Worm (Caenorhabditis elegans) whole organism, L2 larva: Measurements from ENCODE around the gene ZC266.1.

Experiments used
- C34F6.9 ChIP-seq: fragments of 150-350 bp; optimal IDR thresholded peaks from 2 replicates; lab custom pipeline; 2014; ENCODE audit warnings: missing biosample characterization, missing genetic modification characterization
- F13H6.1 ChIP-seq: sonication (generic microtip); optimal IDR thresholded peaks from 2 replicates; lab custom pipeline; 2016; ENCODE audit warnings: missing genetic modification characterization, missing compliant biosample characterization
- R02D3.7 ChIP-seq: fragments of 150-350 bp; optimal IDR thresholded peaks from 2 replicates; lab custom pipeline; 2014; ENCODE audit warnings: missing biosample characterization, missing genetic modification characterization
- Y55F3AM.14 ChIP-seq: fragments of 200-800 bp; sonication (Bioruptor generic); optimal IDR thresholded peaks from 2 replicates; lab custom pipeline; 2018; ENCODE audit warnings: mild to moderate bottlenecking, missing genetic modification characterization, missing compliant biosample characterization
- ZK546.5 ChIP-seq: sonication (generic microtip); optimal IDR thresholded peaks from 2 replicates; lab custom pipeline; 2017; ENCODE audit warnings: missing biosample characterization, missing genetic modification characterization
- alr-1 ChIP-seq: fragments of 150-350 bp; optimal IDR thresholded peaks from 2 replicates; lab custom pipeline; 2014; ENCODE audit warnings: missing biosample characterization, missing genetic modification characterization
- ama-1 ChIP-seq: fragments of 150-350 bp; optimal IDR thresholded peaks from 2 replicates; lab custom pipeline; 2018; ENCODE audit warnings: inconsistent platforms
- blmp-1 ChIP-seq: sonication (generic microtip); optimal IDR thresholded peaks from 2 replicates; lab custom pipeline; 2017; ENCODE audit warnings: missing genetic modification characterization, mild to moderate bottlenecking, missing compliant biosample characterization, antibody characterized with exemption, moderate library complexity; ENCODE audit not compliant: insufficient read depth
- ceh-82 ChIP-seq: fragments of 150-350 bp; optimal IDR thresholded peaks from 2 replicates; lab custom pipeline; 2014; ENCODE audit warnings: missing biosample characterization, missing genetic modification characterization
- crh-2 ChIP-seq: sonication (generic microtip); optimal IDR thresholded peaks from 2 replicates; lab custom pipeline; 2017; ENCODE audit warnings: missing biosample characterization, missing genetic modification characterization
- dmd-4 ChIP-seq: sonication (generic microtip); optimal IDR thresholded peaks from 2 replicates; lab custom pipeline; 2017; ENCODE audit warnings: missing biosample characterization, missing genetic modification characterization
- egl-27 ChIP-seq: sonication (generic microtip); optimal IDR thresholded peaks from 3 replicates; lab custom pipeline; 2017; ENCODE audit warnings: missing biosample characterization, missing genetic modification reagents, missing genetic modification characterization
- elt-1 ChIP-seq: fragments of 150-350 bp; optimal IDR thresholded peaks from 2 replicates; lab custom pipeline; 2014; ENCODE audit warnings: missing biosample characterization, missing genetic modification characterization
- fos-1 ChIP-seq: fragments of 150-350 bp; optimal IDR thresholded peaks from 2 replicates; lab custom pipeline; 2014; ENCODE audit warnings: missing biosample characterization, missing genetic modification characterization
- gmeb-1 ChIP-seq: fragments of 150-350 bp; optimal IDR thresholded peaks from 2 replicates; lab custom pipeline; 2014; ENCODE audit warnings: missing biosample characterization, missing genetic modification characterization
- lin-11 ChIP-seq: fragments of 150-350 bp; sonication (generic microtip); optimal IDR thresholded peaks from 2 replicates; lab custom pipeline; 2014; ENCODE audit warnings: missing biosample characterization, missing genetic modification characterization, inconsistent platforms, mixed read lengths
- lin-13 ChIP-seq: fragments of 150-350 bp; optimal IDR thresholded peaks from 2 replicates; lab custom pipeline; 2014; ENCODE audit warnings: missing biosample characterization, missing genetic modification reagents, missing genetic modification characterization
- lin-39 ChIP-seq: fragments of 150-350 bp; optimal IDR thresholded peaks from 2 replicates; lab custom pipeline; 2014; ENCODE audit warnings: missing biosample characterization, missing genetic modification reagents, missing genetic modification characterization
- lsy-2 ChIP-seq, 2 experiments: fragments of 150-350 bp in 1 of 2; sonication (generic microtip) in 1 of 2; optimal IDR thresholded peaks; 2 replicates each; lab custom pipeline; 2014 to 2017; ENCODE audit warnings: missing biosample characterization in 2 of 2, missing genetic modification characterization in 2 of 2
- mbf-1 ChIP-seq: sonication (generic microtip); optimal IDR thresholded peaks from 2 replicates; lab custom pipeline; 2017; ENCODE audit warnings: missing biosample characterization, missing genetic modification characterization
- mdl-1 ChIP-seq, 2 experiments: fragments of 150-350 bp in 1 of 2; sonication (generic microtip) in 1 of 2; optimal IDR thresholded peaks; 2 replicates each; lab custom pipeline; 2017; ENCODE audit warnings: missing biosample characterization in 2 of 2, missing genetic modification characterization in 2 of 2
- nhr-10 ChIP-seq: sonication (generic microtip); optimal IDR thresholded peaks from 2 replicates; lab custom pipeline; 2017; ENCODE audit warnings: missing biosample characterization, missing genetic modification characterization
- nhr-129 ChIP-seq: fragments of 150-350 bp; optimal IDR thresholded peaks from 2 replicates; lab custom pipeline; 2014; ENCODE audit warnings: missing biosample characterization, missing genetic modification characterization
- nhr-23 ChIP-seq: fragments of 150-350 bp; optimal IDR thresholded peaks from 2 replicates; lab custom pipeline; 2014; ENCODE audit warnings: missing biosample characterization, missing genetic modification reagents, missing genetic modification characterization
- nhr-25 ChIP-seq: fragments of 150-350 bp; sonication (generic microtip); optimal IDR thresholded peaks from 3 replicates; lab custom pipeline; 2014; ENCODE audit warnings: missing biosample characterization, missing genetic modification characterization
- nhr-6 ChIP-seq: fragments of 150-350 bp; optimal IDR thresholded peaks from 2 replicates; lab custom pipeline; 2014; ENCODE audit warnings: missing biosample characterization, missing genetic modification characterization
- peb-1 ChIP-seq: fragments of 150-350 bp; optimal IDR thresholded peaks from 2 replicates; lab custom pipeline; 2014; ENCODE audit warnings: missing biosample characterization, missing genetic modification characterization
- skn-1 ChIP-seq: sonication (generic microtip); optimal IDR thresholded peaks from 2 replicates; lab custom pipeline; 2017; ENCODE audit warnings: missing biosample characterization, missing genetic modification characterization
- sma-9 ChIP-seq, 2 experiments: fragments of 150-350 bp in 1 of 2; sonication (generic microtip) in 1 of 2; optimal IDR thresholded peaks; 2 replicates each; lab custom pipeline; 2014 to 2016; ENCODE audit warnings: missing genetic modification characterization in 2 of 2, mild to moderate bottlenecking in 1 of 2, missing biosample characterization in 1 of 2, missing compliant biosample characterization in 1 of 2, missing genetic modification reagents in 1 of 2, moderate library complexity in 1 of 2
- snpc-4 ChIP-seq: fragments of 150-350 bp; optimal IDR thresholded peaks from 2 replicates; lab custom pipeline; 2014; ENCODE audit warnings: missing biosample characterization, missing genetic modification characterization
- unc-39 ChIP-seq: fragments of 150-350 bp; optimal IDR thresholded peaks from 2 replicates; lab custom pipeline; 2014; ENCODE audit warnings: missing biosample characterization, missing genetic modification characterization
- unc-55 ChIP-seq: fragments of 150-350 bp; sonication (generic microtip); optimal IDR thresholded peaks from 3 replicates; lab custom pipeline; 2014; ENCODE audit warnings: missing biosample characterization, missing genetic modification reagents, missing genetic modification characterization
- zag-1 ChIP-seq: fragments of 150-350 bp; optimal IDR thresholded peaks from 2 replicates; lab custom pipeline; 2014; ENCODE audit warnings: missing biosample characterization, missing genetic modification characterization
- ztf-1 ChIP-seq: fragments of 200-800 bp; sonication (Bioruptor generic); conservative IDR thresholded peaks from 2 replicates; pipeline ENCODE4 v1.3.6; 2022; ENCODE audit warnings: missing genetic modification characterization, missing compliant biosample characterization

ZC266.1 gene

DNA sequence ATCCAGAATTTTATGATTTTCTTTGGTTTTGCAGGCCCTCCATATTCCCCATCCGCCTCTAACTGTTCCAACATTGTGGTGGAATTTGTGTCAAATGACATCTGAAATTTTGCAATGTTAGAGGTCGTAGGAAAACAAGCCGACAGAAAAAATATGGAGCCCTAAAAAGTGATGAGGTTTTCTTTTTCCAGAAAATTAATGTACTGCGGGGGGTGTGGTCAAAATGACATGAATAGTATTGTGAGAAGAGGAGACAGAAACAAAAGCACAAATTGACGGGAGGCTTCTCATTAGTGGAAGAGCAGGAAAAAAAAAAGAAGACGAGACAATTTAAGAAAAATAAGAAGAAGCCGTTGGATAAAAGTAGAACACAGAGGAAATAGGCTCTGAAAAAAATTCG lies at the start of gene ZC266.1:
Gene ZC266.1 (minus strand): TSS at position 101 of the 400 bp plus-strand sequence.
- no peak for TF ChIP-seq fos-1 (tag; lab: Kevin White, UChicago)
- TF ChIP-seq R02D3.7 (tag; lab: Kevin White, UChicago): no peak
- TF ChIP-seq snpc-4: no peak
- no peak for TF ChIP-seq elt-1 (tag; lab: Kevin White, UChicago)
- no peak for TF ChIP-seq lsy-2 (tag; optimal IDR thresholded peaks at IDR 0.05; lab: Kevin White, UChicago)
- no peak for TF ChIP-seq nhr-25 (tag; lab: Kevin White, UChicago)
- no peak for TF ChIP-seq zag-1 (tag; lab: Kevin White, UChicago)
- TF ChIP-seq lin-39: no peak
- no peak for TF ChIP-seq mbf-1 (tag; lab: Kevin White, UChicago)
- no peak for TF ChIP-seq blmp-1 (tag; lab: Kevin White, UChicago)
- no peak for TF ChIP-seq unc-39
- TF ChIP-seq, all 48 proteins: peak for 0

DNA sequence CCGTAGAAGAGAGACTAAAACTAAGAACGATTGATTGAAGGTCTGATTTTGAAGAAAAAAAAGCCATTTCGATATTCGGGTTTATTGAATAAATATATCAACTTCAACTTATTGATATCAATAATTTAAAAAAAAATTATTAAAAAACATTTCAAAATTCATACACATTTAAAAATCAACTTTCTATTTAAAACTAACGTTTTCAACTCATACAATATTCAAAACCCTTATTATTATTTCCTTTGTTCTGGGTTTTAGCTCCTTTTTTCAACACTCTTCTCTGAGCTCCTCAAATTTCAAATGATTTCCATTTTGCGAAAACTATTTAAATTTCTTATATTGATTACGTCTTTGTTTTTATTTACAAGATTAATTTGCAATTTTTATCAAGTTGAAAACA lies 45.2 kb upstream of the ZC266.1 start, which contains the start of gene C18G1.7:
Gene C18G1.7 (plus strand): TSS at position 301 of the 400 bp plus-strand sequence.
- TF ChIP-seq unc-55 (GFP tag; lab: Kevin White, UChicago) (no peak), peb-1 (no peak), dmd-4 (no peak), egl-27 (tag; lab: Kevin White, UChicago) (no peak), Y55F3AM.14 (no peak), ztf-1 (GFP tag; lab: Robert Waterston, UW) (no peak), nhr-25 (tag; lab: Kevin White, UChicago) (no peak), alr-1 (tag; lab: Kevin White, UChicago) (no peak), snpc-4 (no peak), mbf-1 (tag; lab: Kevin White, UChicago) (no peak)

DNA sequence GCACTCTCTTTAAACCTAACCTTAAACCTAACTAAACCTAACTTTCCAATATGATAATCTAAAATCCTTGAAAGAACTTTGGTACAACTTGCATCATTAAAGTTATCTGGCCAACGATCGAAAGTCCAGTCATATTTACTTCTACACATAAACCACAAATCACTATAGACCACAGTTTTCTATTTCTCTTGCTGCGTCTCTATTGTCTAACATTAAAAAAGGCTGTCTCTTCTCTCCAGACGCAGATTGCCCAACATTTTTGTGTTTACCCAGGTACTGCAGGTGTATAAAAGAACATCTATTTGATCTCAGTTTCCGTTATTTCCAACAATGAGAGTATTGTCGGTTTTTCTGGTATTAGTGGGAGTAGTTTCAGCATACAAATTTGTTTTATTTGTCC lies 42.1 kb upstream of the ZC266.1 start, which contains the start of gene ugt-61:
Gene ugt-61 (plus strand): TSS at position 233 of the 400 bp plus-strand sequence.
- TF ChIP-seq ceh-82 (tag; lab: Kevin White, UChicago): no peak
- no peak for TF ChIP-seq alr-1 (tag; lab: Kevin White, UChicago)
- no peak for TF ChIP-seq C34F6.9 (tag; lab: Kevin White, UChicago)
- no peak for TF ChIP-seq lin-13 (GFP tag; lab: Kevin White, UChicago)
- TF ChIP-seq ama-1 (lab: Kevin White, UChicago): no peak
- TF ChIP-seq nhr-6 (tag; lab: Kevin White, UChicago): no peak
- TF ChIP-seq nhr-129 (tag; lab: Kevin White, UChicago): peak; percentile 65
- TF ChIP-seq crh-2 (tag; lab: Kevin White, UChicago): no peak
- TF ChIP-seq nhr-23 (tag; lab: Kevin White, UChicago): no peak
- TF ChIP-seq skn-1 (tag; lab: Kevin White, UChicago): no peak
- TF ChIP-seq gmeb-1 (tag; lab: Kevin White, UChicago): peak; percentile 7
- no peak for TF ChIP-seq F13H6.1 (tag; lab: Kevin White, UChicago)
- TF ChIP-seq lin-11 (tag; lab: Kevin White, UChicago): no peak
- TF ChIP-seq dmd-4: no peak
- peak; percentile 47 for TF ChIP-seq fos-1 (tag; lab: Kevin White, UChicago)
- TF ChIP-seq nhr-10 (tag; lab: Kevin White, UChicago): no peak
- TF ChIP-seq mdl-1 (tag; optimal IDR thresholded peaks at IDR 0.05; lab: Kevin White, UChicago): no peak
- no peak for TF ChIP-seq egl-27 (tag; lab: Kevin White, UChicago)
- peak; percentile 45 for TF ChIP-seq sma-9 (GFP tag; optimal IDR thresholded peaks at IDR 0.05; lab: Kevin White, UChicago)
- TF ChIP-seq sma-9 (tag; optimal IDR thresholded peaks at IDR 0.05; lab: Kevin White, UChicago): no peak
- no peak for TF ChIP-seq peb-1
- no peak for TF ChIP-seq lin-39
- TF ChIP-seq, all 48 proteins: peak for 4

DNA sequence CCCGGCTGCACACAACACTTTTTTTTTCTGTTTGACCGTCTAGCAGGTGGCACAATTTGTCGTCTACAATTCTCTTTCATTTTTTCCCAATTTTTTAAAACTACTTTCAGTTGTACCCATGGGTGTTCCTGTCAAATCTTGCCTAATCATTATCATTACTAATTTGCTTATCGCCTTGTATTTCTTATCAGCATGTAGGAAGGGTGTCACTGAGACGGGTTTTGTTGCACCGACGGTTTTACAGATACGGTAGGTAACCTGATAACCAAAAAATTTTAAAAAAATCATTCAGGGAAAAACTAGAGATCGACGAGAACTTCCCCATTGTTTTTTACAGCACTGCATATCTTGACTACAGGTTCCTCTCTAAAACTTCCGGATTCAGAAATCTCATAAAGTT lies 37.6 kb upstream of the ZC266.1 start, which contains the start of gene F39G3.2:
Gene F39G3.2 (plus strand): TSS at position 105 of the 400 bp plus-strand sequence.
- TF ChIP-seq lin-13 (GFP tag; lab: Kevin White, UChicago): no peak
- TF ChIP-seq fos-1 (tag; lab: Kevin White, UChicago): peak; percentile 96

DNA sequence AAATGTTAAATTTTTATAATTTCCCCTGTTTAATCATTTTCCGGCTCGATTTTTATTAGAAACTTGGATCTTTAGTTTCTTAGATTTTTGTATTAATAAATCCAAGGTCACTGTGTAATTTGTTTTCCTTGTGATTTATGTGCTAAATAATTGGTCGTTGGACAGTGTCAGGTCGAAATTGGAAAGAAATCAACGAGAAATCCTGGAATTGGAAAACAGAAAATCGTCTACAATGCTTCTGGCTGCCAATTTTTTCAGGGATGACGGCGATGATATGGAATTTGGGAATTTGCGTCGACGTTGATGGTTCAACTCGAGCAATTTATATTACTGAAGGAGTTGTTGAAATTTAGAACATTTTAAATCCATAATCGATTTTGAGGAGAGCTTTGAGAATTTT lies 34.5 kb upstream of the ZC266.1 start:
- TF ChIP-seq peb-1: no peak
- TF ChIP-seq snpc-4: no peak
- TF ChIP-seq nhr-6 (tag; lab: Kevin White, UChicago): no peak
- TF ChIP-seq ZK546.5 (tag; lab: Kevin White, UChicago): no peak
